Fruit fly (Drosophila melanogaster): Measurements from ENCODE around the gene CG42673.
A peak's percentile ranks its signal among the peaks of the same experiment; 100 is the strongest.

dm6 chr3L:9549690-9550303 lies 2.8 kb downstream of the CG42673 start:
- TF ChIP-seq D1 (tag; optimal IDR thresholded peaks at IDR 0.05) (no peak), Pif1B (GFP tag; optimal IDR thresholded peaks at IDR 0.05) (peak; percentile 83)
